Fruit fly (Drosophila melanogaster) S2 (cell line): ENCODE results near the gene Gdap1.

Source experiments
- CG8478 ChIP-seq: fragments of >200 bp; optimal IDR thresholded peaks from 2 replicates; lab custom pipeline; 2018
- CTCF ChIP-seq, 2 experiments: fragments of >200 bp; optimal IDR thresholded peaks; 2 replicates each; lab custom pipeline; 2018

- no peak for TF ChIP-seq CTCF (optimal IDR thresholded peaks at IDR 0.05; lab: Kevin White, UChicago)
- TF ChIP-seq CG8478 (lab: Kevin White, UChicago): no peak
Observed at dm6 chr3L:5183662-5184061, 41.9 kb downstream of the Gdap1 start.
